Worm (Caenorhabditis elegans): ENCODE results near the gene cng-3.

DNA sequence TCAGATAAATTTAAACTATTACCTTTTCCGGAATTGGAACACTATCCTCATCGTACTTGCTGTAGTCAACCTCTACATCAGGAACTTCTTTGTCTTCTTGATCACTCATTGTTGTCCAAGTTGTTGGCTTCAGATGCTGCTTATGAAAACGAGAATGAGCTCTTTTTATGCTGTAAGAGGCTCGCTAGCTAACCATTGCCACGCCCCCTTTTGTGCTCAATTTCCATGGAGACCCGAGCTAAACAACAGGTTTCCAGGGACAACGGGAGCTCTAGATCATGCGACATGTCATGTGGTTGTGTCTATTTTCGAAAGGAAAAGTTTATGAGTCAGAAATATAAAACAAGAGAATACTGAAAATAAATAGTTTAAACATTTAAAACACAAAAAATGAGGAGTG, 29.6 kb upstream of the cng-3 start, which contains the start of gene C33A12.4:
- no peak for TF ChIP-seq ref-1 (GFP tag; conservative IDR thresholded peaks at IDR 0.05)
- TF ChIP-seq T22C8.4 (GFP tag; IDR thresholded peaks at IDR 0.05) = no peak
- no peak for TF ChIP-seq cog-1 (tag; optimal IDR thresholded peaks at IDR 0.05)
- no peak for TF ChIP-seq flt-1 (GFP tag; IDR thresholded peaks at IDR 0.05)
- no peak for TF ChIP-seq klf-2 (GFP tag; conservative IDR thresholded peaks at IDR 0.05)
- TF ChIP-seq tab-1 (GFP tag; IDR thresholded peaks at IDR 0.05) = no peak

Measured in whole organism, midembryonic.